Fruit fly (Drosophila melanogaster) whole organism, adult: ENCODE results near the gene CG16798.

Experiments
- CG11617 ChIP-seq: fragments of 200-800 bp; sonication (Bioruptor generic); optimal IDR thresholded peaks from 2 replicates; lab custom pipeline; 2017; ENCODE audit warnings: mild to moderate bottlenecking, missing biosample characterization, missing genetic modification reagents, missing genetic modification characterization
- CG12768 ChIP-seq: fragments of 200-800 bp; sonication (Bioruptor generic); optimal IDR thresholded peaks from 2 replicates; lab custom pipeline; 2017; ENCODE audit warnings: missing biosample characterization, missing genetic modification characterization, mild to moderate bottlenecking, moderate library complexity, missing genetic modification reagents
- CG14711 ChIP-seq: fragments of 200-800 bp; sonication (Bioruptor generic); optimal IDR thresholded peaks from 2 replicates; lab custom pipeline; 2018; ENCODE audit warnings: missing biosample characterization, mild to moderate bottlenecking, missing genetic modification characterization, moderate library complexity
- Hr96 ChIP-seq: fragments of 200-800 bp; sonication (Bioruptor generic); optimal IDR thresholded peaks from 2 replicates; lab custom pipeline; 2016; ENCODE audit warnings: missing biosample characterization, missing genetic modification characterization
- kay ChIP-seq: fragments of 200-800 bp; sonication (Bioruptor generic); peaks from one replicate; lab custom pipeline; 2016; ENCODE audit warnings: missing biosample characterization, missing genetic modification characterization, borderline replicate concordance

DNA sequence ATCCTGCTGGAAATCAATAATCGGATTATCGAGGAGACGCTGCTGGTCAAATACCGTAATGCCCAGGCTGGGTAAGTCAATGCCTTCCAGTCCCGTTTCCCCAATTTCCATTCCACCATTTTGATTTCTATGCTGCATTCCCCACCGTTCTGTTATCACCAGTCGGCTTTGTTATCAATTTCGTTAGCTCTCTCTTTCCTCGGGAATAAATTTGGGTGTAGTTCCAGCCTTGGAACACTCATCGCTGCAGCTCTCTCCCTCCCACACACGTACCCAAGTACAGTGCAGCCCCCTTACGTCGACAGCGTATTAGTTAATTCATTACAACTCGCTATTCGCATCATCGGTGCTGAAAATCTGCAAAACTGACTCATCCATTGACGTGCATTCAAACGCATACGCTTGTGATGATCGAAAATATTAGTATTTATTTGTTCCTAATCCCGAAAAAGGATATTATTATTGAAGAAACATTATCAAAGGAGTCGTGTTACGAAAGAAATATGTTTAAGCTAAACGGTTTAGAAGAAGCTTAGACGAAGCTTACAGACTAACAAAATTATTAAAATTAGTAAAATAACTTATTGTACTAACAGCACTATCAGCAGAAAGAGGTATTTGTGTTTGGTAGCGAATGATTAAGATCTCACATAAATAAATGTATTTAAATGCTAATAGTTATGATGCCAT lies 35.6 kb upstream of the CG16798 start:
- TF ChIP-seq kay (GFP tag; lab: Kevin White, UChicago): peak; percentile 94
- TF ChIP-seq Hr96 (GFP tag; lab: Kevin White, UChicago): no peak
- TF ChIP-seq CG12768 (GFP tag; lab: Kevin White, UChicago): peak; percentile 15
- TF ChIP-seq CG11617 (GFP tag; lab: Kevin White, UChicago): no peak
- TF ChIP-seq CG14711 (tag; lab: Kevin White, UChicago): no peak
